Worm (Caenorhabditis elegans) whole organism, early embryonic: ENCODE results near the gene abcf-3.
A peak's percentile ranks its signal among the peaks of the same experiment; 100 is the strongest.

Experiments
- B0310.2 ChIP-seq: sonication (generic microtip); optimal IDR thresholded peaks from 2 replicates; lab custom pipeline; 2016; ENCODE audit warnings: mild to moderate bottlenecking, missing genetic modification characterization, missing compliant biosample characterization
- F13C5.2 ChIP-seq: sonication (generic microtip); optimal IDR thresholded peaks from 2 replicates; lab custom pipeline; 2017; ENCODE audit warnings: mild to moderate bottlenecking, missing genetic modification characterization, inconsistent platforms, missing compliant biosample characterization
- aly-1 ChIP-seq: sonication (generic microtip); optimal IDR thresholded peaks from 2 replicates; lab custom pipeline; 2016; ENCODE audit warnings: missing genetic modification characterization, missing compliant biosample characterization
- ama-1 ChIP-seq: fragments of 150-350 bp; optimal IDR thresholded peaks from 2 replicates; lab custom pipeline; 2014
- ceh-13 ChIP-seq: fragments of 200-800 bp; sonication (Bioruptor generic); optimal IDR thresholded peaks from 2 replicates; lab custom pipeline; 2018; ENCODE audit warnings: mild to moderate bottlenecking, missing genetic modification characterization, missing compliant biosample characterization
- ceh-36 ChIP-seq: sonication (generic microtip); optimal IDR thresholded peaks from 2 replicates; lab custom pipeline; 2016; ENCODE audit warnings: missing genetic modification characterization, inconsistent platforms, missing compliant biosample characterization
- ets-7 ChIP-seq: sonication (generic microtip); optimal IDR thresholded peaks from 2 replicates; lab custom pipeline; 2016; ENCODE audit warnings: missing genotype, missing genetic modification characterization, missing compliant biosample characterization
- flt-1 ChIP-seq: fragments of 200-800 bp; sonication (Bioruptor generic); IDR thresholded peaks from 2 replicates; pipeline ENCODE4 v1.3.6; 2022; ENCODE audit warnings: missing genetic modification characterization, missing compliant biosample characterization
- hmbx-1 ChIP-seq: sonication (generic microtip); optimal IDR thresholded peaks from 2 replicates; lab custom pipeline; 2016; ENCODE audit warnings: mild to moderate bottlenecking, missing genetic modification characterization, missing compliant biosample characterization
- hmg-4 ChIP-seq: fragments of 200-800 bp; sonication (Bioruptor generic); optimal IDR thresholded peaks from 2 replicates; lab custom pipeline; 2018; ENCODE audit warnings: mild to moderate bottlenecking, missing genetic modification characterization, missing compliant biosample characterization
- hnd-1 ChIP-seq: sonication (generic microtip); optimal IDR thresholded peaks from 2 replicates; lab custom pipeline; 2016; ENCODE audit warnings: missing genetic modification characterization, missing compliant biosample characterization
- pes-1 ChIP-seq: fragments of 200-800 bp; sonication (Bioruptor generic); IDR thresholded peaks from 2 replicates; pipeline ENCODE4 v1.3.6; 2022; ENCODE audit warnings: missing genetic modification reagents, missing genetic modification characterization, missing compliant biosample characterization
- scrt-1 ChIP-seq: fragments of 200-800 bp; sonication (Bioruptor generic); IDR thresholded peaks from 2 replicates; pipeline ENCODE4 v1.3.6; 2022; ENCODE audit warnings: missing genetic modification characterization, missing compliant biosample characterization
- sea-1 ChIP-seq: fragments of 200-800 bp; sonication (Bioruptor generic); conservative IDR thresholded peaks from 2 replicates; pipeline ENCODE4 v1.3.6; 2022; ENCODE audit warnings: missing genetic modification characterization, missing compliant biosample characterization
- tbx-11 ChIP-seq: fragments of 200-800 bp; sonication (Bioruptor generic); IDR thresholded peaks from 2 replicates; pipeline ENCODE4 v1.3.6; 2022; ENCODE audit warnings: missing genetic modification characterization, missing compliant biosample characterization
- tbx-37 ChIP-seq: fragments of 200-800 bp; sonication (Bioruptor generic); conservative IDR thresholded peaks from 2 replicates; pipeline ENCODE4 v1.3.6; 2022; ENCODE audit warnings: missing genetic modification reagents, missing genetic modification characterization, missing compliant biosample characterization
- tra-4 ChIP-seq: sonication (generic microtip); optimal IDR thresholded peaks from 2 replicates; lab custom pipeline; 2017; ENCODE audit warnings: missing genetic modification characterization, missing compliant biosample characterization

abcf-3 gene

ce11 chrIII:6173020-6173597 lies at the start of gene abcf-3, which contains the start of gene F42A10.5:
abcf-3 (plus strand) TSS chrIII:6173403.
F42A10.5 (minus strand) TSS chrIII:6173477.
- TF ChIP-seq B0310.2 (tag; lab: Kevin White, UChicago) (no peak), hmbx-1 (tag; lab: Kevin White, UChicago) (no peak), ceh-36 (no peak), aly-1 (tag; lab: Kevin White, UChicago) (no peak), ets-7 (no peak), pes-1 (GFP tag; lab: Robert Waterston, UW) (no peak), hmg-4 (GFP tag; lab: Kevin White, UChicago) (no peak), tbx-37 (GFP tag; lab: Robert Waterston, UW) (no peak), tbx-11 (GFP tag; lab: Robert Waterston, UW) (no peak), F13C5.2 (tag; lab: Kevin White, UChicago) (no peak), ceh-13 (GFP tag; lab: Kevin White, UChicago) (no peak), ama-1 (lab: Kevin White, UChicago) (no peak), scrt-1 (GFP tag; lab: Robert Waterston, UW) (no peak), sea-1 (GFP tag; lab: Robert Waterston, UW) (no peak), hnd-1 (tag; lab: Kevin White, UChicago) (no peak), tra-4 (tag; lab: Kevin White, UChicago) (no peak), flt-1 (GFP tag; lab: Robert Waterston, UW) (no peak)

ce11 chrIII:6123647-6124046 lies 49.6 kb upstream of the abcf-3 start:
- TF ChIP-seq flt-1 (GFP tag; lab: Robert Waterston, UW) (no peak), tbx-37 (GFP tag; lab: Robert Waterston, UW) (no peak), sea-1 (GFP tag; lab: Robert Waterston, UW) (no peak), ama-1 (lab: Kevin White, UChicago) (no peak)

- TF ChIP-seq tbx-37 (GFP tag; lab: Robert Waterston, UW) (no peak), sea-1 (GFP tag; lab: Robert Waterston, UW) (no peak), tbx-11 (GFP tag; lab: Robert Waterston, UW) (no peak)
Measured at ce11 chrIII:6132068-6132467, 41.1 kb upstream of the abcf-3 start.

ce11 chrIII:6133389-6133789 lies 39.8 kb upstream of the abcf-3 start:
- 0 out of 2 replicates have a peak, but pooled peaks have one; percentile 14 for TF ChIP-seq tbx-11 (GFP tag; lab: Robert Waterston, UW)
- TF ChIP-seq hmbx-1 (tag; lab: Kevin White, UChicago) = peak; percentile 57
- TF ChIP-seq F13C5.2 (tag; lab: Kevin White, UChicago) = peak; percentile 62
- peak; percentile 39 for TF ChIP-seq ceh-36

- TF ChIP-seq hnd-1 (tag; lab: Kevin White, UChicago) (no peak), scrt-1 (GFP tag; lab: Robert Waterston, UW) (no peak), B0310.2 (tag; lab: Kevin White, UChicago) (no peak), ceh-36 (no peak), ama-1 (lab: Kevin White, UChicago) (no peak), flt-1 (GFP tag; lab: Robert Waterston, UW) (no peak), tbx-11 (GFP tag; lab: Robert Waterston, UW) (no peak), tra-4 (tag; lab: Kevin White, UChicago) (no peak), ets-7 (no peak), hmbx-1 (tag; lab: Kevin White, UChicago) (no peak), tbx-37 (GFP tag; lab: Robert Waterston, UW) (no peak), sea-1 (GFP tag; lab: Robert Waterston, UW) (no peak), F13C5.2 (tag; lab: Kevin White, UChicago) (no peak), hmg-4 (GFP tag; lab: Kevin White, UChicago) (no peak)
Measured at ce11 chrIII:6134111-6134510, 39.1 kb upstream of the abcf-3 start.

ce11 chrIII:6135211-6135610 lies 38.0 kb upstream of the abcf-3 start:
- no peak for TF ChIP-seq hnd-1 (tag; lab: Kevin White, UChicago)
- no peak for TF ChIP-seq ama-1 (lab: Kevin White, UChicago)
- TF ChIP-seq sea-1 (GFP tag; lab: Robert Waterston, UW) = 0 out of 2 replicates have a peak, but pooled peaks have one; percentile 16
- TF ChIP-seq F13C5.2 (tag; lab: Kevin White, UChicago) = no peak
- no peak for TF ChIP-seq tbx-37 (GFP tag; lab: Robert Waterston, UW)
- no peak for TF ChIP-seq tra-4 (tag; lab: Kevin White, UChicago)
- peak; percentile 22 for TF ChIP-seq hmg-4 (GFP tag; lab: Kevin White, UChicago)
- TF ChIP-seq tbx-11 (GFP tag; lab: Robert Waterston, UW) = no peak
- TF ChIP-seq ets-7 = no peak
- TF ChIP-seq flt-1 (GFP tag; lab: Robert Waterston, UW) = no peak
- TF ChIP-seq scrt-1 (GFP tag; lab: Robert Waterston, UW) = no peak

ce11 chrIII:6136178-6136577 lies 37.0 kb upstream of the abcf-3 start, which contains the start of gene mvk-1:
mvk-1 (minus strand) TSS chrIII:6136278.
- TF ChIP-seq hnd-1 (tag; lab: Kevin White, UChicago) (no peak), sea-1 (GFP tag; lab: Robert Waterston, UW) (no peak), flt-1 (GFP tag; lab: Robert Waterston, UW) (no peak), B0310.2 (tag; lab: Kevin White, UChicago) (no peak), ceh-36 (no peak)

ce11 chrIII:6137431-6137830 lies 35.8 kb upstream of the abcf-3 start:
- TF ChIP-seq tbx-37 (GFP tag; lab: Robert Waterston, UW) = no peak
- TF ChIP-seq hmbx-1 (tag; lab: Kevin White, UChicago) = no peak
- 0 out of 2 replicates have a peak, but pooled peaks have one; percentile 45 for TF ChIP-seq pes-1 (GFP tag; lab: Robert Waterston, UW)
- no peak for TF ChIP-seq tbx-11 (GFP tag; lab: Robert Waterston, UW)
